Fruit fly (Drosophila melanogaster) whole organism, embryonic: ENCODE data around the gene sol.

Experiments
- CG10147 ChIP-seq: fragments of 200-800 bp; sonication (Bioruptor generic); optimal IDR thresholded peaks from 2 replicates; lab custom pipeline; 2019; ENCODE audit warnings: missing biosample characterization, mild to moderate bottlenecking, missing genetic modification characterization, moderate library complexity
- CG1024 ChIP-seq: fragments of 200-800 bp; sonication (Bioruptor generic); IDR thresholded peaks from 2 replicates; pipeline ENCODE4 v1.3.6; 2022; ENCODE audit warnings: missing biosample characterization, missing genetic modification characterization
- CG11456 ChIP-seq: fragments of 200-800 bp; sonication (Bioruptor generic); IDR thresholded peaks from 3 replicates; pipeline ENCODE4 v1.3.6; 2022; ENCODE audit warnings: missing biosample characterization, missing genetic modification characterization
- CG12155 ChIP-seq: fragments of 200-800 bp; sonication (Bioruptor generic); optimal IDR thresholded peaks from 3 replicates; lab custom pipeline; 2016; ENCODE audit warnings: missing biosample characterization, missing genetic modification characterization
- CG15269 ChIP-seq: fragments of 200-800 bp; sonication (Bioruptor generic); optimal IDR thresholded peaks from 2 replicates; lab custom pipeline; 2018; ENCODE audit warnings: missing biosample characterization, mild to moderate bottlenecking, missing genetic modification characterization, moderate library complexity
- CG16813 ChIP-seq: fragments of 200-800 bp; sonication (Bioruptor generic); IDR thresholded peaks from 3 replicates; pipeline ENCODE4 v1.3.6; 2022; ENCODE audit warnings: missing biosample characterization, missing genetic modification characterization; ENCODE audit not compliant: partially characterized antibody
- CG17186 ChIP-seq: fragments of 200-800 bp; sonication (Bioruptor generic); optimal IDR thresholded peaks from 3 replicates; lab custom pipeline; 2017; ENCODE audit warnings: missing biosample characterization, missing genetic modification reagents, missing genetic modification characterization
- CG17328 ChIP-seq: fragments of 200-800 bp; sonication (Bioruptor generic); IDR thresholded peaks from 2 replicates; pipeline ENCODE4 v1.3.6; 2022; ENCODE audit warnings: missing biosample characterization, missing genetic modification characterization
- CG1792 ChIP-seq: fragments of 200-800 bp; sonication (Bioruptor generic); optimal IDR thresholded peaks from 2 replicates; lab custom pipeline; 2016; ENCODE audit warnings: missing biosample characterization, missing genetic modification characterization
- CG18011 ChIP-seq: fragments of 200-800 bp; sonication (Bioruptor generic); optimal IDR thresholded peaks from 2 replicates; lab custom pipeline; 2017; ENCODE audit warnings: missing biosample characterization, missing genetic modification characterization, mild to moderate bottlenecking, moderate library complexity, missing genotype
- CG18476 ChIP-seq: fragments of 200-800 bp; sonication (Bioruptor generic); optimal IDR thresholded peaks from 2 replicates; lab custom pipeline; 2016; ENCODE audit warnings: missing biosample characterization, mild to moderate bottlenecking, missing genetic modification characterization
- CG2712 ChIP-seq: fragments of 200-800 bp; optimal IDR thresholded peaks from 3 replicates; lab custom pipeline; 2019; ENCODE audit warnings: missing biosample characterization, mild to moderate bottlenecking, missing genetic modification characterization, moderate library complexity
- CG30403 ChIP-seq: fragments of 200-800 bp; sonication (Bioruptor generic); optimal IDR thresholded peaks from 3 replicates; lab custom pipeline; 2016; ENCODE audit warnings: missing biosample characterization, missing genetic modification characterization
- CG3281 ChIP-seq: fragments of 200-800 bp; sonication (Bioruptor generic); optimal IDR thresholded peaks from 3 replicates; lab custom pipeline; 2017; ENCODE audit warnings: missing biosample characterization, mild to moderate bottlenecking, missing genetic modification characterization
- CG4282 ChIP-seq: fragments of 200-800 bp; sonication (Bioruptor generic); optimal IDR thresholded peaks from 2 replicates; lab custom pipeline; 2016; ENCODE audit warnings: missing biosample characterization, missing genetic modification characterization
- CG43689 ChIP-seq: fragments of 200-800 bp; sonication (Bioruptor generic); IDR thresholded peaks from 2 replicates; pipeline ENCODE4 v1.3.6; 2022; ENCODE audit warnings: missing biosample characterization, missing genetic modification characterization
- CG4730 ChIP-seq: fragments of 200-800 bp; sonication (Bioruptor generic); IDR thresholded peaks from 2 replicates; pipeline ENCODE4 v1.3.6; 2022; ENCODE audit warnings: missing biosample characterization, missing genetic modification characterization
- CG6854 ChIP-seq: fragments of 200-800 bp; sonication (Bioruptor generic); optimal IDR thresholded peaks from 3 replicates; lab custom pipeline; 2017; ENCODE audit warnings: missing biosample characterization, mild to moderate bottlenecking, missing genetic modification characterization
- CG8281 ChIP-seq: fragments of 200-800 bp; sonication (Bioruptor generic); optimal IDR thresholded peaks from 2 replicates; lab custom pipeline; 2018; ENCODE audit warnings: missing biosample characterization, mild to moderate bottlenecking, missing genetic modification characterization, moderate library complexity
- CG9932 ChIP-seq: fragments of 200-800 bp; sonication (Bioruptor generic); IDR thresholded peaks from 2 replicates; pipeline ENCODE4 v1.3.6; 2022; ENCODE audit warnings: missing biosample characterization, missing genetic modification characterization
- D19A ChIP-seq: fragments of 200-800 bp; optimal IDR thresholded peaks from 3 replicates; lab custom pipeline; 2019; ENCODE audit warnings: missing biosample characterization, mild to moderate bottlenecking, missing genetic modification characterization, moderate library complexity
- Dek ChIP-seq: fragments of 200-800 bp; sonication (Bioruptor generic); optimal IDR thresholded peaks from 3 replicates; lab custom pipeline; 2019; ENCODE audit warnings: missing biosample characterization, mild to moderate bottlenecking, missing genetic modification characterization, moderate library complexity
- Dp ChIP-seq: fragments of 200-800 bp; sonication (Bioruptor generic); optimal IDR thresholded peaks from 2 replicates; lab custom pipeline; 2018; ENCODE audit warnings: missing biosample characterization, mild to moderate bottlenecking, missing genetic modification characterization, moderate library complexity
- E2f1 ChIP-seq: fragments of 200-800 bp; sonication (Bioruptor generic); IDR thresholded peaks from 2 replicates; pipeline ENCODE4 v1.3.6; 2022; ENCODE audit warnings: missing biosample characterization, missing genetic modification characterization
- Ets65A ChIP-seq: fragments of 200-800 bp; sonication (Bioruptor generic); peaks from one replicate; lab custom pipeline; 2016; ENCODE audit warnings: missing biosample characterization, missing genetic modification characterization
- Ets97D ChIP-seq: fragments of 200-800 bp; sonication (Bioruptor generic); optimal IDR thresholded peaks from 3 replicates; lab custom pipeline; 2016; ENCODE audit warnings: missing biosample characterization, missing genetic modification characterization
- Gug ChIP-seq: fragments of 200-800 bp; sonication (Bioruptor generic); IDR thresholded peaks from 4 replicates; pipeline ENCODE4 v1.3.6; 2022; ENCODE audit warnings: missing biosample characterization, missing genetic modification characterization
- HLHmδ ChIP-seq: fragments of 200-800 bp; sonication (Bioruptor generic); optimal IDR thresholded peaks from 2 replicates; lab custom pipeline; 2018; ENCODE audit warnings: missing biosample characterization, mild to moderate bottlenecking, missing genetic modification characterization, moderate library complexity
- Hmr ChIP-seq: fragments of 200-800 bp; sonication (Bioruptor generic); optimal IDR thresholded peaks from 3 replicates; lab custom pipeline; 2017; ENCODE audit warnings: mild to moderate bottlenecking, missing biosample characterization, missing genetic modification reagents, missing genetic modification characterization
- Hr3 ChIP-seq: fragments of 200-800 bp; sonication (Bioruptor generic); optimal IDR thresholded peaks from 3 replicates; lab custom pipeline; 2016; ENCODE audit warnings: missing biosample characterization, missing genetic modification characterization
- Kr ChIP-seq: fragments of 200-800 bp; sonication (Bioruptor generic); optimal IDR thresholded peaks from 2 replicates; lab custom pipeline; 2017; ENCODE audit warnings: missing biosample characterization, mild to moderate bottlenecking, missing genetic modification characterization
- Nf-YB ChIP-seq: fragments of 200-800 bp; sonication (Bioruptor generic); optimal IDR thresholded peaks from 3 replicates; lab custom pipeline; 2019; ENCODE audit warnings: missing biosample characterization, mild to moderate bottlenecking, missing genetic modification characterization, moderate library complexity
- Vsx1 ChIP-seq: fragments of 200-800 bp; sonication (Bioruptor generic); optimal IDR thresholded peaks from 2 replicates; lab custom pipeline; 2017; ENCODE audit warnings: missing biosample characterization, mild to moderate bottlenecking, missing genetic modification characterization, missing genetic modification reagents
- YL-1 ChIP-seq: fragments of 200-800 bp; sonication (Bioruptor generic); optimal IDR thresholded peaks from 3 replicates; lab custom pipeline; 2017; ENCODE audit warnings: missing biosample characterization, mild to moderate bottlenecking, missing genetic modification characterization
- ase ChIP-seq: fragments of 200-800 bp; sonication (Bioruptor generic); IDR thresholded peaks from 3 replicates; pipeline ENCODE4 v1.3.6; 2022; ENCODE audit warnings: missing biosample characterization, missing genetic modification characterization
- bbx ChIP-seq: fragments of 200-800 bp; sonication (Bioruptor generic); IDR thresholded peaks from 2 replicates; pipeline ENCODE4 v1.3.6; 2022; ENCODE audit warnings: missing biosample characterization, missing genetic modification characterization; ENCODE audit not compliant: partially characterized antibody
- bowl ChIP-seq: fragments of 200-800 bp; sonication (Bioruptor generic); IDR thresholded peaks from 2 replicates; pipeline ENCODE4 v1.3.6; 2022; ENCODE audit warnings: missing biosample characterization, missing genetic modification characterization
- bsh ChIP-seq, 2 experiments: fragments of 200-800 bp; sonication (Bioruptor generic); optimal IDR thresholded peaks; 2 replicates each; lab custom pipeline; 2017 to 2018; ENCODE audit warnings: mild to moderate bottlenecking in 2 of 2, missing biosample characterization in 2 of 2, missing genetic modification characterization in 2 of 2, moderate library complexity in 1 of 2
- chn ChIP-seq: fragments of 200-800 bp; sonication (Bioruptor generic); optimal IDR thresholded peaks from 2 replicates; lab custom pipeline; 2016; ENCODE audit warnings: missing biosample characterization, missing genetic modification characterization
- fd96Cb ChIP-seq: fragments of 200-800 bp; sonication (Bioruptor generic); optimal IDR thresholded peaks from 2 replicates; lab custom pipeline; 2018; ENCODE audit warnings: missing biosample characterization, mild to moderate bottlenecking, missing genetic modification characterization, moderate library complexity
- hth ChIP-seq: fragments of >200 bp; optimal IDR thresholded peaks from 2 replicates; lab custom pipeline; 2017; ENCODE audit warnings: inconsistent platforms
- inv ChIP-seq: fragments of 200-800 bp; sonication (Bioruptor generic); IDR thresholded peaks from 2 replicates; pipeline ENCODE4 v1.3.6; 2022; ENCODE audit warnings: missing biosample characterization, missing genetic modification characterization; ENCODE audit not compliant: partially characterized antibody
- knrl ChIP-seq: fragments of 200-800 bp; sonication (Bioruptor generic); IDR thresholded peaks from 3 replicates; pipeline ENCODE4 v1.3.6; 2022; ENCODE audit warnings: missing biosample characterization, missing genetic modification characterization; ENCODE audit not compliant: partially characterized antibody
- lmd ChIP-seq: fragments of 200-800 bp; sonication (Bioruptor generic); IDR thresholded peaks from 2 replicates; pipeline ENCODE4 v1.3.6; 2022; ENCODE audit warnings: missing biosample characterization, missing genetic modification characterization
- otp ChIP-seq: fragments of 200-800 bp; sonication (Bioruptor generic); IDR thresholded peaks from 3 replicates; pipeline ENCODE4, ENCODE4 v1.3.6; 2022; ENCODE audit warnings: missing biosample characterization, missing genetic modification characterization
- pb ChIP-seq: fragments of 200-800 bp; sonication (Bioruptor generic); optimal IDR thresholded peaks from 3 replicates; lab custom pipeline; 2016; ENCODE audit warnings: missing biosample characterization, missing genetic modification characterization
- sima ChIP-seq: fragments of 200-800 bp; sonication (Bioruptor generic); optimal IDR thresholded peaks from 2 replicates; lab custom pipeline; 2016; ENCODE audit warnings: missing biosample characterization, missing genetic modification characterization
- sqz ChIP-seq: fragments of 200-800 bp; sonication (Bioruptor generic); optimal IDR thresholded peaks from 3 replicates; lab custom pipeline; 2018; ENCODE audit warnings: missing biosample characterization, mild to moderate bottlenecking, missing genetic modification characterization
- trh ChIP-seq: fragments of 200-800 bp; sonication (Bioruptor generic); optimal IDR thresholded peaks from 2 replicates; lab custom pipeline; 2016; ENCODE audit warnings: missing biosample characterization, missing genetic modification characterization
- vnd ChIP-seq: fragments of 200-800 bp; sonication (Bioruptor generic); IDR thresholded peaks from 3 replicates; pipeline ENCODE4 v1.3.6; 2022; ENCODE audit warnings: missing biosample characterization, missing genetic modification characterization; ENCODE audit not compliant: partially characterized antibody

sol gene

DNA sequence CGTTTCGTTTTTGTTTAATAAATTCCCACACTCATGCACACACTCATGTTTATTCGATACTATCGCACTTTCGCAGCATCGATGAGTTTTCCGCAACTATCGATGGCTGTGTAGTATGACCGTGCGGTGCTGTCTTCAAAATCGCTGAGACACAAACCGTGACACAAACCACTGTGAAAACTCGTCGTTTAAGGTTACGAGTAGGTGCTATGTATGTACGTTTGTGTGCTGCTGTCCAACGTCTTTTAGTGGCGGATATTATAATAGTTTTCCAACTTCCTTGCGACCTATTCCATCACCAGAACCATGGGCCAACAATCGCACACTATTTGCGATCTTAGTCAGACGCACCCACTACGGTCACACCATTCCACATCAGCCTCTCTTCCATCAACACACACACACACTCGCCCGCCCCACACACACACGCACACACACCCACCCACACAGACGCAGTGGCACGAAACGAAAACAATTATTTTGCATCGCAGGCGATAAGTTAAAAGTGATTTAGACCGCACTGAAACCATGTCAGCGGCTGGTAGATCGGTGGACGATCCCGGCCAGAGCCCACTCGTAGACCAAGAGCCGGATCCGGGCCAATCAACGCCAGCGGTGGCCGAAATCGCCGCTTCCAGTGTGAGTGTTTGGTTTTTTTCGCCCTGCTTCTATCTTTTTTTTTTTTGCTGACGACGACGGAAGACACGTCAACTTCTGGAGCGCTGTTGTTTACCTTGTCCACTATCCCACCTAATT lies 26.0 kb upstream of the sol start, which contains the start of the genes Dd and CG1486 (continued):
- TF ChIP-seq Dp (GFP tag; lab: Kevin White, UChicago) = peak; percentile 22
- no peak for TF ChIP-seq CG18011 (GFP tag; lab: Kevin White, UChicago)
- TF ChIP-seq Nf-YB (GFP tag; lab: Kevin White, UChicago) = no peak
- no peak for TF ChIP-seq CG6854 (GFP tag; lab: Kevin White, UChicago)
- peak; percentile 23 for TF ChIP-seq HLHmδ
- no peak for TF ChIP-seq CG11456 (GFP tag; lab: Robert Waterston, UW)
- no peak for TF ChIP-seq Vsx1 (GFP tag; lab: Kevin White, UChicago)
- TF ChIP-seq CG4282 (GFP tag; lab: Kevin White, UChicago) = peak; percentile 22
- no peak for TF ChIP-seq CG18476 (GFP tag; lab: Kevin White, UChicago)
- no peak for TF ChIP-seq bowl (GFP tag; lab: Robert Waterston, UW)
- peak; percentile 92 for TF ChIP-seq vnd (GFP tag; lab: Robert Waterston, UW)
- peak; percentile 92 for TF ChIP-seq CG17186 (GFP tag; lab: Kevin White, UChicago)
- peak; percentile 34 for TF ChIP-seq YL-1 (GFP tag; lab: Kevin White, UChicago)
- TF ChIP-seq CG30403 (GFP tag; lab: Kevin White, UChicago) = peak; percentile 16
- TF ChIP-seq sqz (GFP tag; lab: Kevin White, UChicago) = no peak
- peak; percentile 67 for TF ChIP-seq CG12155 (GFP tag; lab: Kevin White, UChicago)
- no peak for TF ChIP-seq trh
- TF ChIP-seq Ets97D = peak; percentile 81
- peak; percentile 32 for TF ChIP-seq CG2712 (tag; lab: Kevin White, UChicago)
- no peak for TF ChIP-seq E2f1 (GFP tag; lab: Robert Waterston, UW)
- no peak for TF ChIP-seq sima (GFP tag; lab: Kevin White, UChicago)
- no peak for TF ChIP-seq CG4730 (GFP tag; lab: Robert Waterston, UW)
- no peak for TF ChIP-seq CG15269 (tag; lab: Kevin White, UChicago)
- TF ChIP-seq CG8281 (tag; lab: Kevin White, UChicago) = no peak
- no peak for TF ChIP-seq lmd (GFP tag; lab: Robert Waterston, UW)
- TF ChIP-seq fd96Cb (tag; lab: Kevin White, UChicago) = no peak
- peak; percentile 17 for TF ChIP-seq D19A
- no peak for TF ChIP-seq ase (GFP tag; lab: Robert Waterston, UW)
- TF ChIP-seq Kr (GFP tag; lab: Kevin White, UChicago) = no peak
- TF ChIP-seq Ets65A = peak; percentile 16
- TF ChIP-seq Gug (GFP tag; lab: Robert Waterston, UW) = no peak
- TF ChIP-seq CG9932 (GFP tag; lab: Robert Waterston, UW) = 0 out of 2 replicates have a peak, but pooled peaks have one; percentile 31
- TF ChIP-seq bbx (GFP tag; lab: Robert Waterston, UW) = peak; percentile 89
- TF ChIP-seq otp (GFP tag; lab: Robert Waterston, UW) = no peak
- no peak for TF ChIP-seq Hmr (GFP tag; lab: Kevin White, UChicago)
- TF ChIP-seq CG43689 (GFP tag; lab: Robert Waterston, UW) = no peak
- TF ChIP-seq knrl (GFP tag; lab: Robert Waterston, UW) = peak; percentile 93
- no peak for TF ChIP-seq CG17328 (GFP tag; lab: Robert Waterston, UW)
- peak; percentile 37 for TF ChIP-seq chn (GFP tag; lab: Kevin White, UChicago)
- TF ChIP-seq hth (lab: Kevin White, UChicago) = no peak
- TF ChIP-seq CG1792 (GFP tag; lab: Kevin White, UChicago) = no peak
- peak; percentile 92 for TF ChIP-seq CG16813 (GFP tag; lab: Robert Waterston, UW)
- TF ChIP-seq CG10147 (GFP tag; lab: Kevin White, UChicago) = no peak
- TF ChIP-seq Dek (tag; lab: Kevin White, UChicago) = no peak
- no peak for TF ChIP-seq CG3281
- no peak for TF ChIP-seq pb (GFP tag; lab: Kevin White, UChicago)
- peak; percentile 89 for TF ChIP-seq inv (GFP tag; lab: Robert Waterston, UW)
- TF ChIP-seq Hr3 = no peak
- no peak for TF ChIP-seq CG1024 (GFP tag; lab: Robert Waterston, UW)
- TF ChIP-seq bsh (GFP tag; optimal IDR thresholded peaks at IDR 0.05; lab: Kevin White, UChicago) = peak in 1 of 2 experiments; percentile 59
